Fruit fly (Drosophila melanogaster): Measurements from ENCODE around the gene PGRP-LB.

dm6 chr3R:11429814-11430213 is 30.5 kb downstream of the PGRP-LB start, which contains the start of gene Dtd:
- no peak for TF ChIP-seq usp (GFP tag; optimal IDR thresholded peaks at IDR 0.05)
- no peak for TF ChIP-seq psq (optimal IDR thresholded peaks at IDR 0.05)

Measured in whole organism.